Fruit fly (Drosophila melanogaster): Measurements from ENCODE around the gene CG15728.
A peak's percentile ranks its signal among the peaks of the same experiment; 100 is the strongest.

The CG15728 gene

DNA sequence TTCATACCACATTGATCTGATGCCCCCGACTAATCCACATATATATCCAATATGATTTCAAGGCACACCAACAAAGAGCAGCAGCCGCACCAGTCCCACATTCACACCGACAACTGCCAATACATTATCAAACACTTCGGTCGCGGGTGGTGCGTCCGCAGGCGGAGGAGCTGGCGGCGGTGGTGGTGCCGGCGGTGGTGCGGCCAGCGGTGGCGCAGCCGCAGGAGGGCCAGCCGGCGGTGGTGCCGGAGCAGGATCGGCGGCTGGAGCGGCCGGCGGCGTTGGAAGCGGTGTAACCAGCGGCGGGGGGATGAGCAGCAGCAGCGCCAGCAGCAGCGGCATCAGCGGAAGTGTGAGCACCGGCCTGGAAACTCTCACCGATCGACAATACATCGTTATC is 27.5 kb downstream of the CG15728 start:
- TF ChIP-seq tj (GFP tag; optimal IDR thresholded peaks at IDR 0.05) (no peak), CG33017 (tag; optimal IDR thresholded peaks at IDR 0.05) (no peak), CG1620 (GFP tag; optimal IDR thresholded peaks at IDR 0.05) (no peak), toe (GFP tag; optimal IDR thresholded peaks at IDR 0.05) (no peak), CG11617 (GFP tag; optimal IDR thresholded peaks at IDR 0.05) (no peak), kay (GFP tag; ENCODE audit: borderline replicate concordance) (no peak), CG7101 (tag; optimal IDR thresholded peaks at IDR 0.05) (no peak), ovo (GFP tag; optimal IDR thresholded peaks at IDR 0.05) (no peak), CG7045 (GFP tag; optimal IDR thresholded peaks at IDR 0.05) (no peak), Hr96 (GFP tag; optimal IDR thresholded peaks at IDR 0.05) (no peak), pad (GFP tag; optimal IDR thresholded peaks at IDR 0.05) (no peak)

- TF ChIP-seq cnc (optimal IDR thresholded peaks at IDR 0.05): no peak
- peak; percentile 85 for TF ChIP-seq bab1 (GFP tag; optimal IDR thresholded peaks at IDR 0.05)
- TF ChIP-seq CG7045 (GFP tag; optimal IDR thresholded peaks at IDR 0.05): no peak
- peak; percentile 54 for TF ChIP-seq pad (GFP tag; optimal IDR thresholded peaks at IDR 0.05)
- TF ChIP-seq Clk (GFP tag; optimal IDR thresholded peaks at IDR 0.05): peak; percentile 12
- TF ChIP-seq CG1620 (GFP tag; optimal IDR thresholded peaks at IDR 0.05): peak; percentile 91
- TF ChIP-seq CG11617 (GFP tag; optimal IDR thresholded peaks at IDR 0.05): no peak
- TF ChIP-seq toe (GFP tag; optimal IDR thresholded peaks at IDR 0.05): peak; percentile 61
- TF ChIP-seq CG7101 (tag; optimal IDR thresholded peaks at IDR 0.05): peak; percentile 80
- TF ChIP-seq CG14711 (tag; optimal IDR thresholded peaks at IDR 0.05): peak; percentile 36
- peak; percentile 60 for TF ChIP-seq tj (GFP tag; optimal IDR thresholded peaks at IDR 0.05)
- peak; percentile 31 for TF ChIP-seq CG12768 (GFP tag; optimal IDR thresholded peaks at IDR 0.05)
- no peak for TF ChIP-seq Hr96 (GFP tag; optimal IDR thresholded peaks at IDR 0.05)
- TF ChIP-seq Crg-1 (GFP tag; optimal IDR thresholded peaks at IDR 0.05): peak; percentile 84
- TF ChIP-seq cic (GFP tag; optimal IDR thresholded peaks at IDR 0.05): peak; percentile 35
- TF ChIP-seq kay (GFP tag; ENCODE audit: borderline replicate concordance): no peak
- no peak for TF ChIP-seq CG5204 (GFP tag; optimal IDR thresholded peaks at IDR 0.05)
- TF ChIP-seq Mnt (GFP tag; optimal IDR thresholded peaks at IDR 0.05): peak; percentile 82
- peak; percentile 64 for TF ChIP-seq ovo (GFP tag; optimal IDR thresholded peaks at IDR 0.05)
- TF ChIP-seq CG33017 (tag; optimal IDR thresholded peaks at IDR 0.05): no peak
Observed at dm6 chrX:12653574-12653973, 29.5 kb downstream of the CG15728 start, which contains the start of gene CkIalpha. TSS of gene CkIalpha (plus strand) at chrX:12653626.

DNA sequence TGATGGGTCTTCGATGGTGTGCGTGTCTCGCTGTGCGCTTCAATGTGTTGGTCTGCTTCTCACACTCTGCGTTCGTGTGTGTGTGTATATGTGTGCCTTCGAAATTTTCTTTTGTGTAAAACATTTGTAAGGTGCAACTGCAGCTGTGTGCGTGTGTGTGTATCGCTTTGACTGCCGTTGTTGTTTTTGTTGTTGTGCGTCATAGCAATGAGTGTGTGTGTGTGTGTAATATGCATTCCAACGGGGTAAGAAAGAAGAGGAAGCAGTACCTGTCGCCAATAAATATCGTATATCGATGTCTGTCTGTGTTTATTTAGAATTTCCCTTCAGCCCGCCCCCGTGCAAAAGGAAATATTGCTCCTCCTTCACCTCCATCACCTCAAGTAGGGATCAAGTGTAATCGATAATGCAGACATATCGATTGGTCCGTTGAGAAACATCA is 30.2 kb downstream of the CG15728 start:
- TF ChIP-seq CG33017 (tag; optimal IDR thresholded peaks at IDR 0.05) (peak; percentile 27), kay (GFP tag; ENCODE audit: borderline replicate concordance) (peak; percentile 97), tj (GFP tag; optimal IDR thresholded peaks at IDR 0.05) (peak; percentile 51), toe (GFP tag; optimal IDR thresholded peaks at IDR 0.05) (no peak), cnc (optimal IDR thresholded peaks at IDR 0.05) (no peak), CG5204 (GFP tag; optimal IDR thresholded peaks at IDR 0.05) (no peak), CG7045 (GFP tag; optimal IDR thresholded peaks at IDR 0.05) (no peak), pad (GFP tag; optimal IDR thresholded peaks at IDR 0.05) (peak; percentile 96), Clk (GFP tag; optimal IDR thresholded peaks at IDR 0.05) (no peak), CG1620 (GFP tag; optimal IDR thresholded peaks at IDR 0.05) (peak; percentile 36), CG12768 (GFP tag; optimal IDR thresholded peaks at IDR 0.05) (no peak), Crg-1 (GFP tag; optimal IDR thresholded peaks at IDR 0.05) (peak; percentile 58), bab1 (GFP tag; optimal IDR thresholded peaks at IDR 0.05) (peak; percentile 54), cic (GFP tag; optimal IDR thresholded peaks at IDR 0.05) (peak; percentile 84), CG11617 (GFP tag; optimal IDR thresholded peaks at IDR 0.05) (peak; percentile 26), CG7101 (tag; optimal IDR thresholded peaks at IDR 0.05) (peak; percentile 45), Hr96 (GFP tag; optimal IDR thresholded peaks at IDR 0.05) (no peak), ovo (GFP tag; optimal IDR thresholded peaks at IDR 0.05) (peak; percentile 51), Mnt (GFP tag; optimal IDR thresholded peaks at IDR 0.05) (peak; percentile 75), CG14711 (tag; optimal IDR thresholded peaks at IDR 0.05) (peak; percentile 29)

DNA sequence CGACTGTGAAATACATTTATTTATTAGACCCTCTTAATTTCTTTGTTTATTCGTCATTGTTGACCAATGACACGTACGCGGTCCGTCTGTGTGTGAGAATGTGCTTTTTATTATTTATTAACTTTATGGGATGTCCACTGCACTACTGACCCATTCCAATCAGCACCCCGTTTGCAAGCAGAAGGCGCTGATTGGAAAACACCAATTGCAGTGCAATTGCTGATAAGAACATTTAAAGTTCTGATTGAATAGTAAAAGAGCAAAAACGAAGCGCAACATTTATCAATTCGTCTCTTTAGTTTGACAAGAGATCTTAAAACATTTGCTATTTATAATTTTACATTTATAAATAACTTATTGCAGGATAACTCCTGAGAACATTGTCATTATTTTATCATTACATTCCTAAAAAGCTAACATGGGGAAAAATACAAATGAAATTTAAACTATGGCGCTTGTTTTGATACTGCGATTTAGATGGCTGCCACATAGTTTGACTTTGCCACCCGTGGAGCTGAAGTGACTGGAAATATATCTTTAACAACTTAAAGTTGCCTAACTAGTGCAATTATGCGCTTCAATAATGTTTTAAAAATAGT is 34.4 kb downstream of the CG15728 start:
- peak; percentile 90 for TF ChIP-seq kay (GFP tag; ENCODE audit: borderline replicate concordance)
- TF ChIP-seq CG14711 (tag; optimal IDR thresholded peaks at IDR 0.05): no peak
- TF ChIP-seq cnc (optimal IDR thresholded peaks at IDR 0.05): no peak

DNA sequence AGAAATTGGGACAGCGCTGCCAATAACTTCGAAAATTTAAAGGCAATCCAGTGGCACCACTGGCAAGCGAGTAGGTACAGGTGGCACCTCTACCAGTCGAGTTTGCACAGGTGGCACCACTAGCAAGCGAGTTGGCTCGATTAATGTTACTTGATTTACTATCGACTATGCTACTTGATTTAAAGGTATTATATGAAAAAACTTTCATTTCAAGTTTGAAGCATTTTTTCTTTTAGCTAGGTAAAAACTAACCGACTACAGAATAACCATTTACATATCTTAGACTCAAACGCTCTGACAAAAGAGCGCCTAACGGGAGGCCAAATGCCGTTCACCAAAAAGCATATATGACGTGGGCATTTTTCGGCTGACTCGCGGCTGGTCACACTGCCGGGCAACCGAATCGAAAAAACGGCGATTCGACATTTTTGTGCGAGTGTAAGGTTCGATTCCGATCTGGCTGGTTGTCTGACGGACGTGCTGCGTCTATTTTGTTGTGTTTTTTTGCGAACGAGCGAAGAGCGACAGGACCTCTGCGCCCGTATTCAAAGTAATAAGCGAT is 35.0 kb downstream of the CG15728 start, which contains the start of gene Tis11:
Tis11 (plus strand) TSS at position 417 of the 562 bp plus-strand sequence.
- peak; percentile 29 for TF ChIP-seq CG7101 (tag; optimal IDR thresholded peaks at IDR 0.05)
- no peak for TF ChIP-seq CG5204 (GFP tag; optimal IDR thresholded peaks at IDR 0.05)
- peak; percentile 50 for TF ChIP-seq bab1 (GFP tag; optimal IDR thresholded peaks at IDR 0.05)
- TF ChIP-seq Mnt (GFP tag; optimal IDR thresholded peaks at IDR 0.05): peak; percentile 61
- TF ChIP-seq Clk (GFP tag; optimal IDR thresholded peaks at IDR 0.05): no peak
- no peak for TF ChIP-seq pad (GFP tag; optimal IDR thresholded peaks at IDR 0.05)
- no peak for TF ChIP-seq CG12768 (GFP tag; optimal IDR thresholded peaks at IDR 0.05)
- TF ChIP-seq Crg-1 (GFP tag; optimal IDR thresholded peaks at IDR 0.05): no peak
- TF ChIP-seq CG7045 (GFP tag; optimal IDR thresholded peaks at IDR 0.05): no peak
- peak; percentile 16 for TF ChIP-seq CG11617 (GFP tag; optimal IDR thresholded peaks at IDR 0.05)
- TF ChIP-seq CG33017 (tag; optimal IDR thresholded peaks at IDR 0.05): no peak
- peak; percentile 22 for TF ChIP-seq CG1620 (GFP tag; optimal IDR thresholded peaks at IDR 0.05)
- TF ChIP-seq tj (GFP tag; optimal IDR thresholded peaks at IDR 0.05): peak; percentile 95
- peak; percentile 83 for TF ChIP-seq ovo (GFP tag; optimal IDR thresholded peaks at IDR 0.05)
- peak; percentile 10 for TF ChIP-seq toe (GFP tag; optimal IDR thresholded peaks at IDR 0.05)
- TF ChIP-seq CG14711 (tag; optimal IDR thresholded peaks at IDR 0.05): no peak
- TF ChIP-seq kay (GFP tag; ENCODE audit: borderline replicate concordance): no peak
- TF ChIP-seq cic (GFP tag; optimal IDR thresholded peaks at IDR 0.05): no peak
- no peak for TF ChIP-seq Hr96 (GFP tag; optimal IDR thresholded peaks at IDR 0.05)
- TF ChIP-seq cnc (optimal IDR thresholded peaks at IDR 0.05): no peak

Data from whole organism, adult.